Fruit fly (Drosophila melanogaster): ENCODE results near the gene Cyp310a1.

DNA sequence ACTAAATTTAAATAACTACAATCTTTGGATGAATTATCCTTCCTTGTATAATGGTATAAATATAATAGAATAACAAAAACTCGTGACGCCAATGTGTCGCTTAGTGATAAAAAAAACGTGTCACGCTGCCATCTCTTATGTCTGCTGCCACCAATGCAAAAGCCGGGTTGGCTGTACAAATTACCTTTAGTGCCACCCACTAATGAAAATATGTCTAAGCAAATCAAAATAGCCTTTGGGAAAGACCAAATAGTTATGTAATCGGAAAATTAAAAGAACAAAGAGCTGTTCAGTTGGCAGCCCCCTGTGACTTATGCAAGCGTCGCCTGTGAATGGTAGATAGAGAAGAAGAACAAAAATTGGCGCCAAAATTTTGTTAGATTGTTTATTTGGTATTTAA is 36.6 kb upstream of the Cyp310a1 start, which contains the start of gene CG10336:
- TF ChIP-seq CG5204 (GFP tag; optimal IDR thresholded peaks at IDR 0.05) = no peak
- TF ChIP-seq CG7045 (GFP tag; optimal IDR thresholded peaks at IDR 0.05) = no peak
- TF ChIP-seq CG11617 (GFP tag; optimal IDR thresholded peaks at IDR 0.05) = no peak
- no peak for TF ChIP-seq CG7101 (tag; optimal IDR thresholded peaks at IDR 0.05)

Measured in whole organism, adult.